Worm (Caenorhabditis elegans) whole organism, early embryonic: ENCODE results near the gene F55G7.4.

ENCODE experiments used
- F13C5.2 ChIP-seq: sonication (generic microtip); optimal IDR thresholded peaks from 2 replicates; lab custom pipeline; 2017; ENCODE audit warnings: mild to moderate bottlenecking, missing genetic modification characterization, inconsistent platforms, missing compliant biosample characterization
- ama-1 ChIP-seq: fragments of 150-350 bp; optimal IDR thresholded peaks from 2 replicates; lab custom pipeline; 2014
- ceh-36 ChIP-seq: sonication (generic microtip); optimal IDR thresholded peaks from 2 replicates; lab custom pipeline; 2016; ENCODE audit warnings: missing genetic modification characterization, inconsistent platforms, missing compliant biosample characterization
- scrt-1 ChIP-seq: fragments of 200-800 bp; sonication (Bioruptor generic); IDR thresholded peaks from 2 replicates; pipeline ENCODE4 v1.3.6; 2022; ENCODE audit warnings: missing genetic modification characterization, missing compliant biosample characterization
- sea-1 ChIP-seq: fragments of 200-800 bp; sonication (Bioruptor generic); conservative IDR thresholded peaks from 2 replicates; pipeline ENCODE4 v1.3.6; 2022; ENCODE audit warnings: missing genetic modification characterization, missing compliant biosample characterization
- tbx-37 ChIP-seq: fragments of 200-800 bp; sonication (Bioruptor generic); conservative IDR thresholded peaks from 2 replicates; pipeline ENCODE4 v1.3.6; 2022; ENCODE audit warnings: missing genetic modification reagents, missing genetic modification characterization, missing compliant biosample characterization
- tra-4 ChIP-seq: sonication (generic microtip); optimal IDR thresholded peaks from 2 replicates; lab custom pipeline; 2017; ENCODE audit warnings: missing genetic modification characterization, missing compliant biosample characterization

ce11 chrX:11974629-11975085, 47.0 kb downstream of the F55G7.4 start, which contains the start of gene set-6:
- TF ChIP-seq ceh-36 (tag; lab: Kevin White, UChicago) (no peak), scrt-1 (GFP tag; lab: Robert Waterston, UW) (no peak), ama-1 (lab: Kevin White, UChicago) (no peak), F13C5.2 (no peak), sea-1 (GFP tag; lab: Robert Waterston, UW) (no peak), tra-4 (tag; lab: Kevin White, UChicago) (no peak), tbx-37 (GFP tag; lab: Robert Waterston, UW) (no peak)
